Fruit fly (Drosophila melanogaster) whole organism, adult: ENCODE results near the gene AcCoAS.

Source experiments
- CG1620 ChIP-seq: fragments of 200-800 bp; sonication (Bioruptor generic); optimal IDR thresholded peaks from 2 replicates; lab custom pipeline; 2016; ENCODE audit warnings: missing biosample characterization, missing genetic modification characterization
- Hr96 ChIP-seq: fragments of 200-800 bp; sonication (Bioruptor generic); optimal IDR thresholded peaks from 2 replicates; lab custom pipeline; 2016; ENCODE audit warnings: missing biosample characterization, missing genetic modification characterization
- cnc ChIP-seq, 2 experiments: fragments of >200 bp; optimal IDR thresholded peaks; 2 replicates each; lab custom pipeline; 2017
- ovo ChIP-seq: fragments of 200-800 bp; sonication (Bioruptor generic); optimal IDR thresholded peaks from 2 replicates; lab custom pipeline; 2016; ENCODE audit warnings: missing biosample characterization, missing genetic modification characterization

DNA sequence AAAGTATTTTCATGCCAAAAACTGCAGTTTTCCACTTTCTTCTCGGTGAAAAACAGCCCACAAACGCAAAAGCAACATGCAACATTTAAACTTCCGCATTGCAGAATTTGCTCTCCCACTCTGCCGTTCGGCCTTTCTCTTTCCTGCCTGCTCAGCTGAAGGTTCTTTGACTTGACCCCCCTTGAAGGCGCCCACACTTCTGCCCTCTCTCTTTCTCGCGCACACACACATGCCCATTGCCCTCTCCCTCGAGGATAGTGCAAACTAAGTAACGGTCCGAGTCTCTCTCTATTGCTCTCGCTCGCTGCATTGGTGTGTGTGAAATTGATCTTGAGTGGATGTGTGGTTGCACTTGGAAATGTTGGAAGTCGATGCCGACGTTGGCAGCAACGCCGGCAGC, 54.4 kb downstream of the AcCoAS start:
- TF ChIP-seq Hr96 (no peak), CG1620 (no peak), cnc (optimal IDR thresholded peaks at IDR 0.05; lab: Kevin White, UChicago) (no peak), ovo (GFP tag; lab: Kevin White, UChicago) (no peak)
